Worm (Caenorhabditis elegans) whole organism, L1 larva: ENCODE data around the gene Y81B9A.2.

Source experiments
- C04F5.9 ChIP-seq: sonication (generic microtip); optimal IDR thresholded peaks from 2 replicates; lab custom pipeline; 2016; ENCODE audit warnings: missing genetic modification characterization, missing compliant biosample characterization
- ceh-8 ChIP-seq: fragments of 200-800 bp; sonication (Bioruptor generic); optimal IDR thresholded peaks from 2 replicates; lab custom pipeline; 2018; ENCODE audit warnings: mild to moderate bottlenecking, missing genetic modification characterization, moderate library complexity, missing compliant biosample characterization
- ceh-90 ChIP-seq: sonication (generic microtip); optimal IDR thresholded peaks from 2 replicates; lab custom pipeline; 2016; ENCODE audit warnings: missing genetic modification characterization, missing compliant biosample characterization
- lin-14 ChIP-seq: fragments of 200-800 bp; sonication (Bioruptor generic); optimal IDR thresholded peaks from 2 replicates; lab custom pipeline; 2018; ENCODE audit warnings: mild to moderate bottlenecking, missing genetic modification characterization, moderate library complexity, missing compliant biosample characterization
- nhr-19 ChIP-seq: fragments of 200-800 bp; sonication (Bioruptor generic); conservative IDR thresholded peaks from 2 replicates; pipeline ENCODE4 v1.3.6; 2022; ENCODE audit warnings: missing genetic modification characterization, missing compliant biosample characterization
- pag-3 ChIP-seq: sonication (generic microtip); optimal IDR thresholded peaks from 2 replicates; lab custom pipeline; 2017; ENCODE audit warnings: missing genetic modification characterization, mild to moderate bottlenecking, missing compliant biosample characterization, antibody characterized with exemption, borderline replicate concordance; ENCODE audit not compliant: insufficient read depth

Gene Y81B9A.2

DNA sequence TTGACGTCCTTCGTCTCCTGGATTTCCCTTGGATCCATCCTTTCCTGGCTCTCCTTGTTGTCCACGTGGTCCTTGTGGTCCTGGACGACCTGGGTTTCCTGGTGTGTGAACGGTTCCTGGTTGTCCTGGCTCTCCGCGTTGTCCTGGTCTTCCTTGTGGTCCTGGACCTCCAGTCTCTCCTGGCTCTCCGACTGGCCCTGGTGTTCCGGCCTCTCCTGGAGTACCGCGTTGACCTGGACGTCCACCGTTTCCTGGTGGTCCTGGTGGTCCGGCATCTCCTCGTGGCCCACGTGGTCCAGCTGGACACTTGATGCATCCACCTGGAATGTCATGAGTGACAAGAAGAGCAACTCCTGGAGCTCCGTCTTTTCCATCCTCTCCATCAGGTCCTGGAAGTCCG is 49.9 kb downstream of the Y81B9A.2 start:
- TF ChIP-seq pag-3 (tag; lab: Kevin White, UChicago) (no peak), lin-14 (GFP tag; lab: Kevin White, UChicago) (no peak), nhr-19 (GFP tag; lab: Robert Waterston, UW) (no peak), ceh-90 (tag; lab: Kevin White, UChicago) (no peak), ceh-8 (GFP tag; lab: Kevin White, UChicago) (no peak), C04F5.9 (no peak)
